Fruit fly (Drosophila melanogaster) whole organism, wandering third instar larva: ENCODE measurements around the gene euc.

Experiments
- Hr78 ChIP-seq: fragments of >200 bp; optimal IDR thresholded peaks from 2 replicates; lab custom pipeline; 2017; ENCODE audit warnings: missing biosample characterization, missing genetic modification characterization
- Hr83 ChIP-seq: fragments of 200-300 bp; sonication (Bioruptor generic); optimal IDR thresholded peaks from 2 replicates; lab custom pipeline; 2016; ENCODE audit warnings: missing biosample characterization, mild to moderate bottlenecking, missing genetic modification characterization, moderate library complexity; ENCODE audit not compliant: poor library complexity, severe bottlenecking
- Jra ChIP-seq: sonication (Bioruptor generic); optimal IDR thresholded peaks from 2 replicates; lab custom pipeline; 2016; ENCODE audit warnings: missing biosample characterization, missing genetic modification characterization
- OdsH ChIP-seq: fragments of 200-800 bp; sonication (Bioruptor generic); optimal IDR thresholded peaks from 2 replicates; lab custom pipeline; 2016; ENCODE audit warnings: missing biosample characterization, mild to moderate bottlenecking, missing genetic modification characterization
- fru ChIP-seq: fragments of 200-800 bp; sonication (Bioruptor generic); optimal IDR thresholded peaks from 3 replicates; lab custom pipeline; 2016; ENCODE audit warnings: missing biosample characterization, mild to moderate bottlenecking, missing genetic modification characterization
- h ChIP-seq: fragments of 200-800 bp; sonication (Bioruptor generic); optimal IDR thresholded peaks from 3 replicates; lab custom pipeline; 2016; ENCODE audit warnings: missing biosample characterization, mild to moderate bottlenecking, missing genetic modification characterization
- pan ChIP-seq: fragments of >200 bp; optimal IDR thresholded peaks from 2 replicates; lab custom pipeline; 2017
- usp ChIP-seq: fragments of >200 bp; optimal IDR thresholded peaks from 2 replicates; lab custom pipeline; 2017; ENCODE audit warnings: missing biosample characterization, missing genetic modification characterization

DNA sequence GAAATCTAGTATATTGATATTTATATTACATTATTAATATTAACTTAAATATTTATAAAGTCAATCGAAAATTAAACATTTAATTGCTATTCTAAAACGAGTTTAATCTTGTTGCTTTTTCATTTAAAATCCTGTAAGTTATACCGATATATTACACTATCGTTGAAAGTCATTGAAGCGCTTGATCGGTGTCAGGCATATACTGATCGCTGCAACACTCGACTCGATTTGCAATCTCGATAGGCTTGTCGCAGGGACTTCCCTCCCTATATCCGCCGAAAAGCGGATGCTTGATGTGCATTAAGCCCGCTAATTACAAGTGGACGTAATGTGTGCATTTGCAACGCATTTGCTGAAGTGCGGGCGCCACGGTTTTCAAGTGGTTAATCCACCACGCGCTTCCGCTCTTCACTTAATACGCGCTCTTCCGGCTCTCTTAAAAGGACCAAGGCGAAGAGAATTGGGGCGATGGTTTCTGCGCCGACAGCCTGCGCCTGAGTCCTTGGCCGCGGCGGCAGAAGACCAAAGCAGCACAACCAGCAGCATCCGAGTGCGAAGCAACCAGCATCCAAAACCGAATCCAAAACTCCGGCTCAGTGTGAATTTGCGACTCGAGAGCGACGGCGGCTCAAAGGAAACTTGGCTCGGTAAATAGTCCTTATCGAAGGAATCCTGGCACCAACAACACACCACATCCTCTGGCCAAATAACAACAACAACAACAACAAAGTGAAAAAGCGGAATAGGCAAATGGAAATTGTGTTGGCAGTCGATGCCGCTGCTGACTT lies 49.5 kb downstream of the euc start, which contains the start of gene CG42613:
- TF ChIP-seq usp (GFP tag; lab: Kevin White, UChicago) (no peak), Hr78 (no peak), Hr83 (GFP tag; lab: Kevin White, UChicago) (no peak), pan (no peak), fru (no peak), Jra (no peak), OdsH (GFP tag; lab: Kevin White, UChicago) (no peak), h (GFP tag; lab: Kevin White, UChicago) (peak; percentile 18)
